Fruit fly (Drosophila melanogaster) whole organism, embryonic: ENCODE data around the gene Sfxn2.
A peak's percentile ranks its signal among the peaks of the same experiment; 100 is the strongest.

ENCODE experiments used
- ATbp ChIP-seq: fragments of 200-800 bp; sonication (Bioruptor generic); optimal IDR thresholded peaks from 2 replicates; lab custom pipeline; 2017; ENCODE audit warnings: missing biosample characterization, mild to moderate bottlenecking, missing genetic modification characterization, missing genetic modification reagents
- Atf6 ChIP-seq: fragments of 200-800 bp; sonication (Bioruptor generic); IDR thresholded peaks from 2 replicates; pipeline ENCODE4 v1.3.6; 2022; ENCODE audit warnings: missing biosample characterization, missing genetic modification characterization
- CG10654 ChIP-seq: fragments of 200-800 bp; sonication (Bioruptor generic); optimal IDR thresholded peaks from 2 replicates; lab custom pipeline; 2016; ENCODE audit warnings: missing biosample characterization, missing genetic modification characterization
- CG11247 ChIP-seq: fragments of 200-800 bp; sonication (Bioruptor generic); IDR thresholded peaks from 2 replicates; pipeline ENCODE4 v1.3.6; 2022; ENCODE audit warnings: missing biosample characterization, missing genetic modification characterization
- CG11398 ChIP-seq: fragments of 200-800 bp; sonication (Bioruptor generic); optimal IDR thresholded peaks from 2 replicates; lab custom pipeline; 2016; ENCODE audit warnings: missing biosample characterization, missing genetic modification characterization
- CG11504 ChIP-seq: fragments of 200-800 bp; sonication (Bioruptor generic); optimal IDR thresholded peaks from 3 replicates; lab custom pipeline; 2019; ENCODE audit warnings: missing biosample characterization, mild to moderate bottlenecking, missing genetic modification characterization, moderate library complexity
- CG12769 ChIP-seq: fragments of 200-800 bp; sonication (Bioruptor generic); optimal IDR thresholded peaks from 2 replicates; lab custom pipeline; 2019; ENCODE audit warnings: missing biosample characterization, mild to moderate bottlenecking, missing genetic modification characterization, moderate library complexity
- CG14441 ChIP-seq: fragments of 200-800 bp; sonication (Bioruptor generic); IDR thresholded peaks from 2 replicates; pipeline ENCODE4 v1.3.6; 2022; ENCODE audit warnings: missing biosample characterization, missing genetic modification characterization
- CG16779 ChIP-seq: fragments of 200-800 bp; sonication (Bioruptor generic); IDR thresholded peaks from 2 replicates; pipeline ENCODE4 v1.3.6; 2022; ENCODE audit warnings: missing biosample characterization, missing genetic modification characterization
- CG1832 ChIP-seq: fragments of 200-800 bp; sonication (Bioruptor generic); optimal IDR thresholded peaks from 2 replicates; lab custom pipeline; 2017; ENCODE audit warnings: missing biosample characterization, mild to moderate bottlenecking, missing genetic modification characterization, inconsistent platforms
- CG2129 ChIP-seq: fragments of 200-800 bp; sonication (Bioruptor generic); IDR thresholded peaks from 2 replicates; pipeline ENCODE4 v1.3.6; 2022; ENCODE audit warnings: missing biosample characterization, missing genetic modification characterization; ENCODE audit not compliant: partially characterized antibody
- CG30403 ChIP-seq: fragments of 200-800 bp; sonication (Bioruptor generic); optimal IDR thresholded peaks from 3 replicates; lab custom pipeline; 2016; ENCODE audit warnings: missing biosample characterization, missing genetic modification characterization
- CG3163 ChIP-seq: fragments of 200-800 bp; sonication (Bioruptor generic); optimal IDR thresholded peaks from 3 replicates; lab custom pipeline; 2016; ENCODE audit warnings: missing biosample characterization, missing genetic modification characterization
- CG32532 ChIP-seq: fragments of 200-800 bp; sonication (Bioruptor generic); IDR thresholded peaks from 2 replicates; pipeline ENCODE4 v1.3.6; 2022; ENCODE audit warnings: missing biosample characterization, missing genetic modification characterization
- CG43689 ChIP-seq: fragments of 200-800 bp; sonication (Bioruptor generic); IDR thresholded peaks from 2 replicates; pipeline ENCODE4 v1.3.6; 2022; ENCODE audit warnings: missing biosample characterization, missing genetic modification characterization
- CG6689 ChIP-seq: fragments of 200-800 bp; sonication (Bioruptor generic); IDR thresholded peaks from 2 replicates; pipeline ENCODE4 v1.3.6; 2022; ENCODE audit warnings: missing biosample characterization, missing genetic modification characterization
- CG6813 ChIP-seq: fragments of 200-800 bp; sonication (Bioruptor generic); optimal IDR thresholded peaks from 2 replicates; lab custom pipeline; 2017; ENCODE audit warnings: missing biosample characterization, missing genetic modification characterization, mild to moderate bottlenecking, moderate library complexity, missing genetic modification reagents
- CG8359 ChIP-seq: fragments of 200-800 bp; sonication (Bioruptor generic); optimal IDR thresholded peaks from 2 replicates; lab custom pipeline; 2017; ENCODE audit warnings: missing biosample characterization, mild to moderate bottlenecking, missing genetic modification characterization, borderline replicate concordance
- CG9727 ChIP-seq: fragments of 200-800 bp; sonication (Bioruptor generic); optimal IDR thresholded peaks from 3 replicates; lab custom pipeline; 2017; ENCODE audit warnings: missing biosample characterization, mild to moderate bottlenecking, missing genetic modification characterization
- CG9817 ChIP-seq: fragments of 200-800 bp; sonication (Bioruptor generic); optimal IDR thresholded peaks from 2 replicates; lab custom pipeline; 2018; ENCODE audit warnings: missing biosample characterization, mild to moderate bottlenecking, missing genetic modification characterization, moderate library complexity
- D19A ChIP-seq: fragments of 200-800 bp; optimal IDR thresholded peaks from 3 replicates; lab custom pipeline; 2019; ENCODE audit warnings: missing biosample characterization, mild to moderate bottlenecking, missing genetic modification characterization, moderate library complexity
- Dref ChIP-seq: fragments of 200-800 bp; sonication (Bioruptor generic); IDR thresholded peaks from 2 replicates; pipeline ENCODE4 v1.3.6; 2022; ENCODE audit warnings: missing biosample characterization, missing genetic modification characterization
- ERR ChIP-seq: fragments of 200-800 bp; sonication (Bioruptor generic); optimal IDR thresholded peaks from 2 replicates; lab custom pipeline; 2016; ENCODE audit warnings: missing biosample characterization, missing genetic modification characterization
- Eip74EF ChIP-seq, 2 experiments: fragments of 200-800 bp in 1 of 2; fragments of >200 bp in 1 of 2; sonication (Bioruptor generic) in 1 of 2; optimal IDR thresholded peaks; 2 replicates each; lab custom pipeline; 2017 to 2019; ENCODE audit warnings: missing biosample characterization in 2 of 2, missing genetic modification characterization in 2 of 2, mild to moderate bottlenecking in 1 of 2, moderate library complexity in 1 of 2
- Fer1 ChIP-seq: fragments of 200-800 bp; sonication (Bioruptor generic); optimal IDR thresholded peaks from 2 replicates; lab custom pipeline; 2017; ENCODE audit warnings: missing biosample characterization, mild to moderate bottlenecking, missing genetic modification characterization
- H2.0 ChIP-seq: fragments of 200-800 bp; sonication (Bioruptor generic); IDR thresholded peaks from 2 replicates; pipeline ENCODE4 v1.3.6; 2022; ENCODE audit warnings: missing biosample characterization, missing genetic modification characterization
- HLH54F ChIP-seq: fragments of 200-800 bp; sonication (Bioruptor generic); optimal IDR thresholded peaks from 3 replicates; lab custom pipeline; 2016; ENCODE audit warnings: missing biosample characterization, missing genetic modification characterization
- MBD-R2 ChIP-seq: fragments of 200-800 bp; sonication (Bioruptor generic); IDR thresholded peaks from 2 replicates; pipeline ENCODE4 v1.3.6; 2022; ENCODE audit warnings: missing biosample characterization, missing genetic modification characterization
- MTF-1 ChIP-seq: fragments of 200-800 bp; sonication (Bioruptor generic); optimal IDR thresholded peaks from 2 replicates; lab custom pipeline; 2018; ENCODE audit warnings: missing biosample characterization, mild to moderate bottlenecking, missing genetic modification characterization, borderline replicate concordance
- NfI ChIP-seq: fragments of 200-800 bp; sonication (Bioruptor generic); optimal IDR thresholded peaks from 3 replicates; lab custom pipeline; 2018; ENCODE audit warnings: missing biosample characterization, mild to moderate bottlenecking, missing genetic modification characterization, moderate library complexity
- Oaz ChIP-seq: fragments of 200-800 bp; sonication (Bioruptor generic); IDR thresholded peaks from 2 replicates; pipeline ENCODE4 v1.3.6; 2022; ENCODE audit warnings: missing biosample characterization, missing genetic modification characterization
- PHDP ChIP-seq: fragments of 200-800 bp; sonication (Bioruptor generic); optimal IDR thresholded peaks from 3 replicates; lab custom pipeline; 2018; ENCODE audit warnings: missing biosample characterization, mild to moderate bottlenecking, missing genetic modification characterization, moderate library complexity
- Poxn ChIP-seq: fragments of 200-800 bp; sonication (Bioruptor generic); IDR thresholded peaks from 2 replicates; pipeline ENCODE4 v1.3.6; 2022; ENCODE audit warnings: missing biosample characterization, missing genetic modification characterization
- Ptx1 ChIP-seq: fragments of 200-800 bp; sonication (Bioruptor generic); IDR thresholded peaks from 2 replicates; pipeline ENCODE4 v1.3.6; 2022; ENCODE audit warnings: missing biosample characterization, missing genetic modification characterization
- Taf1 ChIP-seq: fragments of 200-800 bp; sonication (Bioruptor generic); IDR thresholded peaks from 2 replicates; pipeline ENCODE4 v1.3.6; 2022; ENCODE audit warnings: missing biosample characterization, missing genetic modification characterization
- ac ChIP-seq: fragments of 200-800 bp; sonication (Bioruptor generic); optimal IDR thresholded peaks from 3 replicates; lab custom pipeline; 2017; ENCODE audit warnings: missing biosample characterization, mild to moderate bottlenecking, missing genetic modification characterization
- bigmax ChIP-seq: fragments of 200-800 bp; sonication (Bioruptor generic); optimal IDR thresholded peaks from 2 replicates; lab custom pipeline; 2018; ENCODE audit warnings: missing biosample characterization, mild to moderate bottlenecking, missing genetic modification characterization
- gce ChIP-seq: fragments of 200-800 bp; sonication (Bioruptor generic); IDR thresholded peaks from 3 replicates; pipeline ENCODE4 v1.3.6; 2022; ENCODE audit warnings: missing biosample characterization, missing genetic modification characterization
- grau ChIP-seq: fragments of 200-800 bp; optimal IDR thresholded peaks from 3 replicates; lab custom pipeline; 2019; ENCODE audit warnings: missing biosample characterization, mild to moderate bottlenecking, missing genetic modification characterization, moderate library complexity
- ind ChIP-seq: fragments of 200-800 bp; sonication (Bioruptor generic); optimal IDR thresholded peaks from 3 replicates; lab custom pipeline; 2016; ENCODE audit warnings: missing biosample characterization, missing genetic modification characterization
- knrl ChIP-seq: fragments of 200-800 bp; sonication (Bioruptor generic); IDR thresholded peaks from 3 replicates; pipeline ENCODE4 v1.3.6; 2022; ENCODE audit warnings: missing biosample characterization, missing genetic modification characterization; ENCODE audit not compliant: partially characterized antibody
- lbe ChIP-seq: fragments of 200-800 bp; sonication (Bioruptor generic); optimal IDR thresholded peaks from 2 replicates; lab custom pipeline; 2016; ENCODE audit warnings: missing biosample characterization, mild to moderate bottlenecking, missing genetic modification characterization
- mam ChIP-seq: fragments of 200-800 bp; sonication (Bioruptor generic); optimal IDR thresholded peaks from 3 replicates; lab custom pipeline; 2016; ENCODE audit warnings: missing biosample characterization, missing genetic modification characterization
- nmo ChIP-seq: fragments of 200-800 bp; sonication (Bioruptor generic); optimal IDR thresholded peaks from 2 replicates; lab custom pipeline; 2018; ENCODE audit warnings: missing biosample characterization, mild to moderate bottlenecking, missing genetic modification characterization, moderate library complexity
- org-1 ChIP-seq: fragments of 200-800 bp; sonication (Bioruptor generic); optimal IDR thresholded peaks from 2 replicates; lab custom pipeline; 2017; ENCODE audit warnings: missing biosample characterization, missing genetic modification characterization
- pfk ChIP-seq: fragments of 200-800 bp; sonication (Bioruptor generic); optimal IDR thresholded peaks from 2 replicates; lab custom pipeline; 2018; ENCODE audit warnings: missing biosample characterization, mild to moderate bottlenecking, missing genetic modification characterization, moderate library complexity
- sna ChIP-seq: fragments of 200-800 bp; sonication (Bioruptor generic); IDR thresholded peaks from 2 replicates; pipeline ENCODE4 v1.3.6; 2022; ENCODE audit warnings: missing biosample characterization, missing genetic modification characterization; ENCODE audit not compliant: partially characterized antibody
- zen ChIP-seq: fragments of 200-800 bp; sonication (Bioruptor generic); optimal IDR thresholded peaks from 3 replicates; lab custom pipeline; 2018; ENCODE audit warnings: missing biosample characterization, mild to moderate bottlenecking, missing genetic modification characterization, moderate library complexity

Gene Sfxn2

DNA sequence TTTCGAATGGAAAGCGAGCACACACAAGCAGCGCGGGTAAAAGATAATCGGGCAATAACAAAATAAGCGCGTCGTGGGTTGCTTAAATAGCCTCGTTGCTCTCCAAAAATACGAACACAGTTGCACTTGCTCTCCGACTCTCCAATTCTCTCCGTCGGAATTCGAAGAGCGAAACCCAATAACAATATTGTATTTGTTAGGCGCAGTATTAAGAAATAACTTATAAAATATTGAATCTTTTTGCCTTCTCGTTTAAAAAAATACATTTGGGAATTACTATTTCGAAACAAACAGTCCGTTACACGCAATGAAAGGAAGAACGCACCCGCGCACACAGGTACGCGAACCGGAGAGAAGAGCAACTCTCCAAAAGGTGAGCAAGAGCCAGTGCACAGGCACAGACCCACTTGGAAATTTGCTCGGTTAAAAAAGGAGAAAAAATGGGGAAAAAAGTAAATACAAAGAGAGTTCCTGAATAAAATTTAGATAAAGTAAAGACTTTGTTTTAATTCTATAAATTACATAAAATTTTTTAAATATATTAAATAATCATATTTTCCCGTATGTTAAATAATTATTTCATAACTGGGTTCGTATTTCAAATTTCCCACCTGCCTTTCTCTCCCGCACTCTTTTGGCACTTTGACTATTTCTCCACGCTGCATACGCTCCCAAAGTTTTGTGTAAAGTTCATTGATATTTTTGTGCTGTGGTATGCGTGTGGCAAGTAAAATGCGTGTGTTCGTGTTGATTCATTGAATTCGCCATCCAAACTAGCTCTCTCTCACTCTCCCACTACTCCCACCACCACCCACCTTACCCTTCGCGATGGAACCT is 23.6 kb downstream of the Sfxn2 start, which contains the start of gene Mkp3 (continued):
- TF ChIP-seq lbe (GFP tag; lab: Kevin White, UChicago) (peak; percentile 63), mam (GFP tag; lab: Kevin White, UChicago) (peak; percentile 31), ATbp (peak; percentile 90), nmo (GFP tag; lab: Kevin White, UChicago) (peak; percentile 89), CG30403 (GFP tag; lab: Kevin White, UChicago) (peak; percentile 85), ac (GFP tag; lab: Kevin White, UChicago) (no peak), Taf1 (GFP tag; lab: Robert Waterston, UW) (peak; percentile 79), CG6813 (GFP tag; lab: Kevin White, UChicago) (peak; percentile 93), CG1832 (GFP tag; lab: Kevin White, UChicago) (no peak), CG9817 (peak; percentile 77), CG8359 (peak; percentile 49), Dref (no peak), zen (tag; lab: Kevin White, UChicago) (peak; percentile 42), CG16779 (GFP tag; lab: Robert Waterston, UW) (peak; percentile 57; the same call in 1 of the 2 replicates), CG3163 (GFP tag; lab: Kevin White, UChicago) (no peak), ind (GFP tag; lab: Kevin White, UChicago) (peak; percentile 81), grau (tag; lab: Kevin White, UChicago) (peak; percentile 93), ERR (GFP tag; lab: Kevin White, UChicago) (no peak), Atf6 (GFP tag; lab: Robert Waterston, UW) (peak; percentile 95), H2.0 (GFP tag; lab: Robert Waterston, UW) (peak; percentile 87), CG9727 (GFP tag; lab: Kevin White, UChicago) (peak; percentile 91), Poxn (GFP tag; lab: Robert Waterston, UW) (peak; percentile 65), Eip74EF (GFP tag; optimal IDR thresholded peaks at IDR 0.05; lab: Kevin White, UChicago) (peak in 1 of 2 experiments; percentile 89), knrl (GFP tag; lab: Robert Waterston, UW) (no peak; the same call in 2 of the 3 replicates), CG11247 (peak; percentile 82), Ptx1 (peak; percentile 94), PHDP (tag; lab: Kevin White, UChicago) (peak; percentile 94), CG43689 (GFP tag; lab: Robert Waterston, UW) (peak; percentile 52; the same call in 1 of the 2 replicates), NfI (GFP tag; lab: Kevin White, UChicago) (peak; percentile 89), CG32532 (GFP tag; lab: Robert Waterston, UW) (peak; percentile 93), org-1 (GFP tag; lab: Kevin White, UChicago) (peak; percentile 89), pfk (GFP tag; lab: Kevin White, UChicago) (peak; percentile 17), CG14441 (GFP tag; lab: Robert Waterston, UW) (peak; percentile 88), gce (GFP tag; lab: Robert Waterston, UW) (peak; percentile 73; the same call in 2 of the 3 replicates), Fer1 (GFP tag; lab: Kevin White, UChicago) (peak; percentile 97), D19A (tag; lab: Kevin White, UChicago) (peak; percentile 86), CG11504 (tag; lab: Kevin White, UChicago) (peak; percentile 91), CG2129 (GFP tag; lab: Robert Waterston, UW) (no peak), MTF-1 (peak; percentile 65), Oaz (GFP tag; lab: Robert Waterston, UW) (peak; percentile 83), bigmax (GFP tag; lab: Kevin White, UChicago) (no peak), MBD-R2 (GFP tag; lab: Robert Waterston, UW) (peak; percentile 62), CG6689 (GFP tag; lab: Robert Waterston, UW) (peak; percentile 94), CG12769 (tag; lab: Kevin White, UChicago) (peak; percentile 70), sna (GFP tag; lab: Robert Waterston, UW) (no peak), CG10654 (GFP tag; lab: Kevin White, UChicago) (peak; percentile 71), CG11398 (no peak), HLH54F (no peak)
